Worm (Caenorhabditis elegans) whole organism, young adult: ENCODE data around the gene gpx-4.
A peak's percentile ranks its signal among the peaks of the same experiment; 100 is the strongest.

ENCODE experiments used
- B0261.1 ChIP-seq: sonication (generic microtip); optimal IDR thresholded peaks from 2 replicates; lab custom pipeline; 2016; ENCODE audit warnings: mild to moderate bottlenecking, missing genetic modification characterization, moderate library complexity, missing compliant biosample characterization
- C06A6.2 ChIP-seq: fragments of 200-800 bp; sonication (Bioruptor generic); conservative IDR thresholded peaks from 2 replicates; pipeline ENCODE4 v1.3.6; 2022; ENCODE audit warnings: missing genetic modification characterization, missing compliant biosample characterization
- D2030.7 ChIP-seq: fragments of 200-800 bp; sonication (Bioruptor generic); IDR thresholded peaks from 2 replicates; pipeline ENCODE4 v1.3.6; 2022; ENCODE audit warnings: missing genetic modification reagents, missing genetic modification characterization, missing compliant biosample characterization
- F33H1.4 ChIP-seq: fragments of 200-800 bp; sonication (Bioruptor generic); IDR thresholded peaks from 2 replicates; pipeline ENCODE4 v1.3.6; 2022; ENCODE audit warnings: missing genetic modification reagents, missing genetic modification characterization, missing compliant biosample characterization
- F39B2.1 ChIP-seq: fragments of 200-800 bp; sonication (Bioruptor generic); IDR thresholded peaks from 2 replicates; pipeline ENCODE4 v1.3.6; 2022; ENCODE audit warnings: missing genetic modification reagents, missing genetic modification characterization, missing compliant biosample characterization
- F49E8.2 ChIP-seq: sonication (generic microtip); optimal IDR thresholded peaks from 3 replicates; lab custom pipeline; 2017; ENCODE audit warnings: missing genetic modification characterization, mild to moderate bottlenecking, missing compliant biosample characterization, antibody characterized with exemption, moderate library complexity; ENCODE audit not compliant: insufficient read depth
- T07F8.4 ChIP-seq: sonication (generic microtip); optimal IDR thresholded peaks from 2 replicates; lab custom pipeline; 2016; ENCODE audit warnings: mild to moderate bottlenecking, missing genetic modification characterization, moderate library complexity, missing compliant biosample characterization
- Y53F4B.3 ChIP-seq: fragments of 200-800 bp; sonication (Bioruptor generic); IDR thresholded peaks from 2 replicates; pipeline ENCODE4 v1.3.6; 2022; ENCODE audit warnings: missing genetic modification reagents, missing genetic modification characterization, missing compliant biosample characterization
- Y95B8A.8 ChIP-seq: fragments of 200-800 bp; sonication (Bioruptor generic); IDR thresholded peaks from 2 replicates; pipeline ENCODE4 v1.3.6; 2022; ENCODE audit warnings: missing genetic modification reagents, missing genetic modification characterization, missing compliant biosample characterization
- akir-1 ChIP-seq: fragments of 200-800 bp; sonication (Bioruptor generic); optimal IDR thresholded peaks from 2 replicates; lab custom pipeline; 2018; ENCODE audit warnings: mild to moderate bottlenecking, missing genetic modification characterization, moderate library complexity, missing compliant biosample characterization
- ama-1 ChIP-seq, 3 experiments: fragments of 150-350 bp in 1 of 3; sonication (generic microtip) in 2 of 3; optimal IDR thresholded peaks; 2 replicates each; lab custom pipeline; 2014 to 2018; ENCODE audit warnings: missing biosample characterization in 2 of 3, missing genetic modification characterization in 2 of 3, missing genetic modification reagents in 2 of 3
- athp-1 ChIP-seq: sonication (generic microtip); optimal IDR thresholded peaks from 2 replicates; lab custom pipeline; 2017; ENCODE audit warnings: mild to moderate bottlenecking, missing genetic modification characterization, missing compliant biosample characterization
- attf-5 ChIP-seq: fragments of 200-800 bp; sonication (Bioruptor generic); optimal IDR thresholded peaks from 2 replicates; lab custom pipeline; 2018; ENCODE audit warnings: mild to moderate bottlenecking, missing genetic modification characterization, missing compliant biosample characterization
- bed-2 ChIP-seq: fragments of 200-800 bp; sonication (Bioruptor generic); IDR thresholded peaks from 2 replicates; pipeline ENCODE4 v1.3.6; 2022; ENCODE audit warnings: missing genetic modification reagents, missing genetic modification characterization, missing compliant biosample characterization
- cebp-1 ChIP-seq, 2 experiments: fragments of 200-800 bp in 1 of 2; sonication (Bioruptor generic) in 1 of 2; sonication (generic microtip) in 1 of 2; IDR thresholded peaks in 1 of 2; optimal IDR thresholded peaks in 1 of 2; 2 replicates each; pipeline versions ENCODE4 v1.3.6 to Lab custom; 2017 to 2022; ENCODE audit warnings: missing compliant biosample characterization in 2 of 2, missing genetic modification characterization in 2 of 2, mild to moderate bottlenecking in 1 of 2, missing genetic modification reagents in 1 of 2, moderate library complexity in 1 of 2
- cebp-2 ChIP-seq: fragments of 200-800 bp; sonication (Bioruptor generic); IDR thresholded peaks from 2 replicates; pipeline ENCODE4 v1.3.6; 2022; ENCODE audit warnings: missing genetic modification characterization, missing compliant biosample characterization
- ceh-27 ChIP-seq: fragments of 200-800 bp; sonication (Bioruptor generic); optimal IDR thresholded peaks from 2 replicates; lab custom pipeline; 2018; ENCODE audit warnings: mild to moderate bottlenecking, missing genetic modification characterization, moderate library complexity, missing compliant biosample characterization
- ceh-79 ChIP-seq: sonication (generic microtip); optimal IDR thresholded peaks from 2 replicates; lab custom pipeline; 2017; ENCODE audit warnings: mild to moderate bottlenecking, missing genetic modification characterization, missing compliant biosample characterization
- ceh-91 ChIP-seq: fragments of 200-800 bp; sonication (Bioruptor generic); IDR thresholded peaks from 2 replicates; pipeline ENCODE4 v1.3.6; 2022; ENCODE audit warnings: missing genetic modification reagents, missing genetic modification characterization, missing compliant biosample characterization
- egl-44 ChIP-seq: fragments of 200-800 bp; sonication (Bioruptor generic); IDR thresholded peaks from 2 replicates; pipeline ENCODE4 v1.3.6; 2022; ENCODE audit warnings: missing genetic modification reagents, missing genetic modification characterization, missing compliant biosample characterization
- ekl-4 ChIP-seq: fragments of 200-800 bp; sonication (Bioruptor generic); IDR thresholded peaks from 2 replicates; pipeline ENCODE4 v1.3.6; 2022; ENCODE audit warnings: missing genetic modification reagents, missing genetic modification characterization, missing compliant biosample characterization
- ets-4 ChIP-seq: fragments of 200-800 bp; sonication (Bioruptor generic); optimal IDR thresholded peaks from 2 replicates; lab custom pipeline; 2018; ENCODE audit warnings: mild to moderate bottlenecking, missing genetic modification characterization, missing compliant biosample characterization
- gei-17 ChIP-seq: fragments of 200-800 bp; sonication (Bioruptor generic); optimal IDR thresholded peaks from 2 replicates; lab custom pipeline; 2018; ENCODE audit warnings: mild to moderate bottlenecking, missing genetic modification characterization, missing compliant biosample characterization
- him-1 ChIP-seq: sonication (generic microtip); optimal IDR thresholded peaks from 2 replicates; lab custom pipeline; 2016; ENCODE audit warnings: missing genotype, missing genetic modification reagents, missing genetic modification characterization, missing compliant biosample characterization
- hlh-26 ChIP-seq: fragments of 200-800 bp; sonication (Bioruptor generic); conservative IDR thresholded peaks from 2 replicates; pipeline ENCODE4 v1.3.6; 2022; ENCODE audit warnings: missing genetic modification reagents, missing genetic modification characterization, missing compliant biosample characterization
- let-526 ChIP-seq: fragments of 200-800 bp; sonication (Bioruptor generic); IDR thresholded peaks from 2 replicates; pipeline ENCODE4 v1.3.6; 2022; ENCODE audit warnings: missing genetic modification reagents, missing genetic modification characterization, missing compliant biosample characterization
- lin-26 ChIP-seq: fragments of 200-800 bp; sonication (Bioruptor generic); IDR thresholded peaks from 2 replicates; pipeline ENCODE4 v1.3.6; 2022; ENCODE audit warnings: missing genetic modification reagents, missing genetic modification characterization, missing compliant biosample characterization
- lin-35 ChIP-seq, 3 experiments: fragments of 150-350 bp in 2 of 3; sonication (generic microtip) in 1 of 3; optimal IDR thresholded peaks; 2 replicates each; lab custom pipeline; 2014 to 2018; ENCODE audit warnings: missing biosample characterization in 3 of 3, missing genetic modification characterization in 3 of 3, missing genetic modification reagents in 3 of 3
- lin-54 ChIP-seq: fragments of 200-800 bp; sonication (Bioruptor generic); optimal IDR thresholded peaks from 2 replicates; lab custom pipeline; 2018; ENCODE audit warnings: mild to moderate bottlenecking, missing genetic modification characterization, missing compliant biosample characterization
- lsl-1 ChIP-seq: fragments of 200-800 bp; sonication (Bioruptor generic); optimal IDR thresholded peaks from 2 replicates; lab custom pipeline; 2018; ENCODE audit warnings: mild to moderate bottlenecking, missing genetic modification characterization, moderate library complexity, missing compliant biosample characterization
- mcd-1 ChIP-seq: fragments of 200-800 bp; sonication (Bioruptor generic); IDR thresholded peaks from 2 replicates; pipeline ENCODE4 v1.3.6; 2022; ENCODE audit warnings: missing genetic modification reagents, missing genetic modification characterization, missing compliant biosample characterization
- mes-4 ChIP-seq: sonication (generic microtip); optimal IDR thresholded peaks from 2 replicates; lab custom pipeline; 2016; ENCODE audit warnings: missing genotype, missing genetic modification characterization, missing compliant biosample characterization
- mxl-1 ChIP-seq: sonication (generic microtip); optimal IDR thresholded peaks from 2 replicates; lab custom pipeline; 2016; ENCODE audit warnings: missing genetic modification characterization, missing compliant biosample characterization
- nfya-1 ChIP-seq: sonication (generic microtip); optimal IDR thresholded peaks from 2 replicates; lab custom pipeline; 2017; ENCODE audit warnings: antibody characterized with exemption, missing compliant biosample characterization, missing genetic modification characterization, borderline replicate concordance; ENCODE audit not compliant: insufficient read depth
- nfyb-1 ChIP-seq: fragments of 200-800 bp; sonication (Bioruptor generic); IDR thresholded peaks from 2 replicates; pipeline ENCODE4 v1.3.6; 2022; ENCODE audit warnings: missing genetic modification reagents, missing genetic modification characterization, missing compliant biosample characterization
- nhr-80 ChIP-seq: sonication (generic microtip); optimal IDR thresholded peaks from 2 replicates; lab custom pipeline; 2016; ENCODE audit warnings: missing genetic modification characterization, missing compliant biosample characterization
- rcor-1 ChIP-seq: fragments of 200-800 bp; sonication (Bioruptor generic); IDR thresholded peaks from 2 replicates; pipeline ENCODE4 v1.3.6; 2022; ENCODE audit warnings: missing genetic modification reagents, missing genetic modification characterization, missing compliant biosample characterization
- rec-8 ChIP-seq, 2 experiments: sonication (generic microtip); optimal IDR thresholded peaks; 2 replicates each; lab custom pipeline; 2016; ENCODE audit warnings: mild to moderate bottlenecking in 2 of 2, missing genetic modification characterization in 2 of 2, missing genetic modification reagents in 2 of 2, missing genotype in 2 of 2, missing biosample characterization in 1 of 2, missing compliant biosample characterization in 1 of 2, moderate library complexity in 1 of 2
- tbp1 ChIP-seq: fragments of 200-800 bp; sonication (Bioruptor generic); optimal IDR thresholded peaks from 2 replicates; lab custom pipeline; 2018; ENCODE audit warnings: mild to moderate bottlenecking, missing genetic modification characterization, missing compliant biosample characterization
- tbx-9 ChIP-seq: sonication (generic microtip); optimal IDR thresholded peaks from 2 replicates; lab custom pipeline; 2016; ENCODE audit warnings: borderline replicate concordance, missing genetic modification characterization, inconsistent platforms, missing compliant biosample characterization
- unc-130 ChIP-seq: sonication (generic microtip); optimal IDR thresholded peaks from 2 replicates; lab custom pipeline; 2016; ENCODE audit warnings: missing genetic modification reagents, missing genetic modification characterization, missing compliant biosample characterization
- xnd-1 ChIP-seq: sonication (generic microtip); optimal IDR thresholded peaks from 2 replicates; lab custom pipeline; 2016; ENCODE audit warnings: missing genotype, missing genetic modification reagents, missing genetic modification characterization, missing compliant biosample characterization
- zfh-2 ChIP-seq: fragments of 200-800 bp; sonication (Bioruptor generic); conservative IDR thresholded peaks from 2 replicates; pipeline ENCODE4 v1.3.6; 2022; ENCODE audit warnings: missing genetic modification reagents, missing genetic modification characterization, missing compliant biosample characterization
- zim-3 ChIP-seq: sonication (generic microtip); optimal IDR thresholded peaks from 2 replicates; lab custom pipeline; 2017; ENCODE audit warnings: mild to moderate bottlenecking, missing genetic modification characterization, moderate library complexity, missing compliant biosample characterization
- ztf-28 ChIP-seq: fragments of 200-800 bp; sonication (Bioruptor generic); IDR thresholded peaks from 2 replicates; pipeline ENCODE4 v1.3.6; 2022; ENCODE audit warnings: missing genetic modification reagents, missing genetic modification characterization, missing compliant biosample characterization
- ztf-3 ChIP-seq: fragments of 200-800 bp; sonication (Bioruptor generic); optimal IDR thresholded peaks from 2 replicates; lab custom pipeline; 2018; ENCODE audit warnings: mild to moderate bottlenecking, missing genetic modification characterization, missing compliant biosample characterization

gpx-4 gene

ce11 chrIV:2639666-2640273 is 35.0 kb downstream of the gpx-4 start (continued):
- TF ChIP-seq B0261.1 (tag; lab: Kevin White, UChicago) (peak; percentile 88), rec-8 (tag; optimal IDR thresholded peaks at IDR 0.05; lab: Kevin White, UChicago) (no peak), let-526 (GFP tag; lab: Robert Waterston, UW) (peak; percentile 30; the same call in 1 of the 2 replicates), F39B2.1 (GFP tag; lab: Robert Waterston, UW) (no peak), cebp-1 (GFP tag; IDR thresholded peaks at IDR 0.05; lab: Robert Waterston, UW) (no peak), cebp-1 (tag; optimal IDR thresholded peaks at IDR 0.05; lab: Kevin White, UChicago) (peak; percentile 77), mcd-1 (GFP tag; lab: Robert Waterston, UW) (peak; percentile 71), gei-17 (GFP tag; lab: Kevin White, UChicago) (peak; percentile 13), him-1 (tag; lab: Kevin White, UChicago) (no peak), athp-1 (tag; lab: Kevin White, UChicago) (peak; percentile 66), T07F8.4 (tag; lab: Kevin White, UChicago) (peak; percentile 17), rcor-1 (GFP tag; lab: Robert Waterston, UW) (no peak), cebp-2 (GFP tag; lab: Robert Waterston, UW) (peak; percentile 79; the same call in 1 of the 2 replicates), tbp1 (GFP tag; lab: Kevin White, UChicago) (peak; percentile 97), F33H1.4 (GFP tag; lab: Robert Waterston, UW) (no peak), mes-4 (tag; lab: Kevin White, UChicago) (no peak), ama-1 (optimal IDR thresholded peaks at IDR 0.05; lab: Kevin White, UChicago) (no peak), ama-1 (GFP tag; optimal IDR thresholded peaks at IDR 0.05; lab: Kevin White, UChicago) (peak in 1 of 2 experiments; percentile 70), lin-54 (GFP tag; lab: Kevin White, UChicago) (peak; percentile 61), ztf-3 (GFP tag; lab: Kevin White, UChicago) (no peak), ceh-27 (no peak), D2030.7 (peak; percentile 43; the same call in 1 of the 2 replicates), ekl-4 (GFP tag; lab: Robert Waterston, UW) (peak; percentile 65), ztf-28 (GFP tag; lab: Robert Waterston, UW) (no peak), lsl-1 (peak; percentile 19), nhr-80 (no peak), ceh-79 (peak; percentile 7), mxl-1 (tag; lab: Kevin White, UChicago) (no peak), Y95B8A.8 (GFP tag; lab: Robert Waterston, UW) (no peak), C06A6.2 (no peak), lin-26 (peak; percentile 83), nfyb-1 (GFP tag; lab: Robert Waterston, UW) (peak; percentile 91), lin-35 (GFP tag; optimal IDR thresholded peaks at IDR 0.05; lab: Kevin White, UChicago) (peak in 1 of 3 experiments; percentile 59), xnd-1 (tag; lab: Kevin White, UChicago) (no peak), egl-44 (GFP tag; lab: Robert Waterston, UW) (peak; percentile 58; the same call in 1 of the 2 replicates), hlh-26 (no peak), tbx-9 (tag; lab: Kevin White, UChicago) (no peak), F49E8.2 (peak; percentile 70), ceh-91 (peak; percentile 36; the same call in 1 of the 2 replicates), nfya-1 (tag; lab: Kevin White, UChicago) (no peak), ets-4 (GFP tag; lab: Kevin White, UChicago) (no peak), bed-2 (GFP tag; lab: Robert Waterston, UW) (no peak), akir-1 (GFP tag; lab: Kevin White, UChicago) (no peak), zim-3 (tag; lab: Kevin White, UChicago) (no peak), unc-130 (GFP tag; lab: Kevin White, UChicago) (no peak), Y53F4B.3 (GFP tag; lab: Robert Waterston, UW) (no peak), attf-5 (peak; percentile 54), zfh-2 (GFP tag; lab: Robert Waterston, UW) (0 out of 2 replicates have a peak, but pooled peaks have one; percentile 34)
